Fruit fly (Drosophila melanogaster) whole organism, pupa: ENCODE measurements around the gene Dhfr.

ENCODE experiments used
- Snoo ChIP-seq: fragments of 200-800 bp; sonication (Bioruptor generic); optimal IDR thresholded peaks from 3 replicates; lab custom pipeline; 2017; ENCODE audit warnings: missing biosample characterization, mild to moderate bottlenecking, missing genetic modification characterization, inconsistent platforms
- gl ChIP-seq: fragments of 200-800 bp; sonication (Bioruptor generic); optimal IDR thresholded peaks from 2 replicates; lab custom pipeline; 2018; ENCODE audit warnings: missing biosample characterization, mild to moderate bottlenecking, missing genetic modification characterization

DNA sequence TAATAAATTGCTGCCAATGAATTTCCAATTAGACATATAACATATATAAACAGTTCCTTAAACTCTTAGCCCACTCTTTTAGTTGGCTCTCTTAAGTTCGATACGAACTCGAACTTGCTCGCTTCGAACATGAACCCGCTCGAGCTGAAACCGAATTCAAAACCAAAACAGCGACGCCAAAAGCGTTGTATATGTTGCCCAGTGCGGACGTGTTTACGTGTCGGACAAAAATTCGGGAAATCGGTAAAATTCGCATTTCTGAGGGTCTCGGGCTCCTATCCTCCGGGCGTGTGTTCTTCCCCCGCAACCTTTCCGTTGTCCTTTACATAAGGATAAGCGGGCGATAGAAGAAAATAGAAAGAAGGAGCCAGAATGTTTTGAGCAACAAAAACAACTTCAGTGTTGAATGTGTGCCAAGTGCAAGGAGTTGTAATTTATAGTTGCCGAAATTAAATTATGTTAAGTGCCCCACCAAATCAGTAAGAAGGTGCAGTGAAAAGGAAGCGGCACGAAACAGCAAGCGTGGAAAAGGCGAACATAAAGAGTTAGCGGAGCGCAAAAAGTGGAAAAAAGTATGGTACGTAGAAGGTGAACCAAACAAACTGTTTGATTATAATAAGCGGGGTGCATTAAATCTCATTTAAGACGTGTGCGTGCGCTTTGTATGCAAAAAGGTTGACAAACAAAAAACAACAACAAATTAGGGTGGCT lies 21.8 kb downstream of the Dhfr start, which contains the start of gene CG42342:
- TF ChIP-seq Snoo (tag; lab: Kevin White, UChicago), result no peak
- TF ChIP-seq gl (tag; lab: Kevin White, UChicago), result no peak
